Fruit fly (Drosophila melanogaster) whole organism: ENCODE results near the gene Cngl.

Experiments used
- CG8478 ChIP-seq: fragments of >200 bp; optimal IDR thresholded peaks from 2 replicates; lab custom pipeline; 2018; ENCODE audit warnings: inconsistent platforms
- Dll ChIP-seq: fragments of >200 bp; optimal IDR thresholded peaks from 2 replicates; lab custom pipeline; 2017
- EcR ChIP-seq, 2 experiments: fragments of >200 bp; optimal IDR thresholded peaks; 2 replicates each; lab custom pipeline; 2017; ENCODE audit warnings: missing biosample characterization in 2 of 2, missing genetic modification characterization in 2 of 2, missing genetic modification reagents in 2 of 2
- pan ChIP-seq: fragments of >200 bp; optimal IDR thresholded peaks from 2 replicates; lab custom pipeline; 2017
- psq ChIP-seq: fragments of >200 bp; optimal IDR thresholded peaks from 2 replicates; lab custom pipeline; 2017
- usp ChIP-seq: fragments of >200 bp; optimal IDR thresholded peaks from 2 replicates; lab custom pipeline; 2017; ENCODE audit warnings: missing biosample characterization, missing genetic modification characterization, mixed read lengths

The Cngl gene

DNA sequence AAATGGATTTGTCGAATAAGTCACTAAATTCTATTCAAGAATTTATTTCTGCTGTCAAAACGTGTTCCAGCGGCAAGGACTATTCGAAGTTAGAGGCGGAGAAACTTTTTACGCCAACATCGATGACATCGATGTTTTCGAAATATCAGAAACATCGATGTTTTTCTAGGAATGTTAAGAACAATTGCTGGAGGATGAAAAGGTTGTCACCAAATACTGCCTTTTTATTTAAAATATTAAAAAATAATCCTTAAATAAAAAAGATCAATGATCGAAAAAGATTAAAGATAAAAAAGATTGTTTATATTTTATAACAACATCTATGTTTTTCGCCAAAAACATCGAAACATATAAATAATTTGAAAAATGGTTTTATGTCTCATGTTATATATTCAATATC lies 99.0 kb downstream of the Cngl start, which contains the start of gene CG9123:
Gene CG9123 (minus strand): TSS at position 101 of the 400 bp plus-strand sequence.
- TF ChIP-seq pan (lab: Kevin White, UChicago): no peak
- no peak for TF ChIP-seq EcR (GFP tag; optimal IDR thresholded peaks at IDR 0.05; lab: Kevin White, UChicago)
- no peak for TF ChIP-seq psq (lab: Kevin White, UChicago)
- TF ChIP-seq CG8478 (lab: Kevin White, UChicago): no peak
- TF ChIP-seq Dll (lab: Kevin White, UChicago): no peak
- no peak for TF ChIP-seq usp (GFP tag; lab: Kevin White, UChicago)
